Worm (Caenorhabditis elegans) whole organism, late embryonic: ENCODE data around the gene F15E6.6.

ENCODE experiments used
- K09A11.1 ChIP-seq: sonication (generic microtip); optimal IDR thresholded peaks from 2 replicates; lab custom pipeline; 2017; ENCODE audit warnings: antibody characterized with exemption, mild to moderate bottlenecking, missing genetic modification characterization, missing compliant biosample characterization; ENCODE audit not compliant: insufficient read depth
- ama-1 ChIP-seq: fragments of 150-350 bp; optimal IDR thresholded peaks from 2 replicates; lab custom pipeline; 2014
- ceh-30 ChIP-seq: fragments of 150-350 bp; optimal IDR thresholded peaks from 2 replicates; lab custom pipeline; 2014; ENCODE audit warnings: missing biosample characterization, missing genetic modification characterization
- elt-2 ChIP-seq: sonication (generic microtip); optimal IDR thresholded peaks from 2 replicates; lab custom pipeline; 2016; ENCODE audit warnings: missing genetic modification reagents, missing genetic modification characterization, missing compliant biosample characterization
- ets-4 ChIP-seq: sonication (generic microtip); optimal IDR thresholded peaks from 2 replicates; lab custom pipeline; 2016; ENCODE audit warnings: missing genetic modification characterization, missing compliant biosample characterization
- hlh-6 ChIP-seq: sonication (generic microtip); optimal IDR thresholded peaks from 2 replicates; lab custom pipeline; 2016; ENCODE audit warnings: missing genotype, missing genetic modification characterization, missing compliant biosample characterization
- lim-6 ChIP-seq: sonication (generic microtip); optimal IDR thresholded peaks from 2 replicates; lab custom pipeline; 2016; ENCODE audit warnings: missing genetic modification characterization, missing compliant biosample characterization
- tbx-2 ChIP-seq: sonication (generic microtip); optimal IDR thresholded peaks from 2 replicates; lab custom pipeline; 2016; ENCODE audit warnings: missing genetic modification characterization, missing compliant biosample characterization
- tbx-7 ChIP-seq: sonication (generic microtip); optimal IDR thresholded peaks from 2 replicates; lab custom pipeline; 2016; ENCODE audit warnings: missing genotype, missing genetic modification characterization, missing compliant biosample characterization

DNA sequence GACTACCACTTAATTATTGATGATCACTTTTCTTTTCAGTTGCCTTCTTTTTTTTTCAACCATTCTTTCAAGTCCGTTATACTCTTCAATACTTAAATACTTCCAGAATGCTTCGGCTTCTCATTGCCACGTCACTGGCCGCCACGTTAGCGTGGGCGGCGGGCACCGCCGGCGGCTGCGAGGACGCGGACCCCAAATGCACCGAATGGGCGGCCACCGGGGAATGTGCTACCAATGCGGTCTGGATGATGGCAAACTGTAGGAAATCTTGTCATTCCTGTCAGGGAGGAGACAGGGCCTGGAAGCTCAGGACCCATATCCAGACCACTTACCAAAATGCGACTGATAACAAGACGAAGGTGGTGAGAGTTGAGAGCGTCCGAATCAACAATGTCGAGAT is 17.3 kb upstream of the F15E6.6 start, which contains the start of gene lgc-22:
- TF ChIP-seq tbx-7 (tag; lab: Kevin White, UChicago) (no peak), lim-6 (tag; lab: Kevin White, UChicago) (no peak), tbx-2 (tag; lab: Kevin White, UChicago) (no peak), hlh-6 (no peak), ama-1 (lab: Kevin White, UChicago) (no peak), elt-2 (tag; lab: Kevin White, UChicago) (no peak), ceh-30 (tag; lab: Kevin White, UChicago) (no peak), ets-4 (no peak), K09A11.1 (no peak)
